Fruit fly (Drosophila melanogaster): ENCODE measurements around the gene LSm-4.

Gene LSm-4

dm6 chr2L:10386824-10387223 lies 18.2 kb downstream of the LSm-4 start:
- no peak for TF ChIP-seq kay (GFP tag; ENCODE audit: borderline replicate concordance)
- no peak for TF ChIP-seq CG14711 (tag; optimal IDR thresholded peaks at IDR 0.05)
- no peak for TF ChIP-seq CG7101 (tag; optimal IDR thresholded peaks at IDR 0.05)
- no peak for TF ChIP-seq Crg-1 (GFP tag; optimal IDR thresholded peaks at IDR 0.05)
- no peak for TF ChIP-seq CG1620 (GFP tag; optimal IDR thresholded peaks at IDR 0.05)
- no peak for TF ChIP-seq bab1 (GFP tag; optimal IDR thresholded peaks at IDR 0.05)
- no peak for TF ChIP-seq Clk (GFP tag; optimal IDR thresholded peaks at IDR 0.05)
- TF ChIP-seq toe (GFP tag; optimal IDR thresholded peaks at IDR 0.05), result no peak
- no peak for TF ChIP-seq cic (GFP tag; optimal IDR thresholded peaks at IDR 0.05)
- TF ChIP-seq cnc (optimal IDR thresholded peaks at IDR 0.05), result no peak
- TF ChIP-seq Mnt (GFP tag; optimal IDR thresholded peaks at IDR 0.05), result no peak

dm6 chr2L:10386208-10386805 lies 18.7 kb downstream of the LSm-4 start, which contains the start of the genes Cdk1 and mRpS7:
TSS of gene Cdk1 (minus strand) at chr2L:10386262.
TSS of gene mRpS7 (plus strand) at chr2L:10386662.
- no peak for TF ChIP-seq ovo (GFP tag; optimal IDR thresholded peaks at IDR 0.05)
- peak; percentile 74 for TF ChIP-seq CG11617 (GFP tag; optimal IDR thresholded peaks at IDR 0.05)
- no peak for TF ChIP-seq cic (GFP tag; optimal IDR thresholded peaks at IDR 0.05)
- TF ChIP-seq CG5204 (GFP tag; optimal IDR thresholded peaks at IDR 0.05), result no peak
- TF ChIP-seq CG1620 (GFP tag; optimal IDR thresholded peaks at IDR 0.05), result peak; percentile 40
- TF ChIP-seq CG7101 (tag; optimal IDR thresholded peaks at IDR 0.05), result peak; percentile 64
- peak; percentile 37 for TF ChIP-seq pad (GFP tag; optimal IDR thresholded peaks at IDR 0.05)
- no peak for TF ChIP-seq Hr96 (GFP tag; optimal IDR thresholded peaks at IDR 0.05)
- TF ChIP-seq CG14711 (tag; optimal IDR thresholded peaks at IDR 0.05), result peak; percentile 59
- peak; percentile 52 for TF ChIP-seq CG33017 (tag; optimal IDR thresholded peaks at IDR 0.05)
- peak; percentile 34 for TF ChIP-seq Mnt (GFP tag; optimal IDR thresholded peaks at IDR 0.05)
- no peak for TF ChIP-seq toe (GFP tag; optimal IDR thresholded peaks at IDR 0.05)
- peak; percentile 82 for TF ChIP-seq kay (GFP tag; ENCODE audit: borderline replicate concordance)
- TF ChIP-seq CG12768 (GFP tag; optimal IDR thresholded peaks at IDR 0.05), result peak; percentile 62
- TF ChIP-seq CG7045 (GFP tag; optimal IDR thresholded peaks at IDR 0.05), result peak; percentile 74
- TF ChIP-seq Crg-1 (GFP tag; optimal IDR thresholded peaks at IDR 0.05), result peak; percentile 21
- TF ChIP-seq bab1 (GFP tag; optimal IDR thresholded peaks at IDR 0.05), result peak; percentile 9
- TF ChIP-seq tj (GFP tag; optimal IDR thresholded peaks at IDR 0.05), result peak; percentile 40
- TF ChIP-seq cnc (optimal IDR thresholded peaks at IDR 0.05), result no peak
- TF ChIP-seq Clk (GFP tag; optimal IDR thresholded peaks at IDR 0.05), result peak; percentile 36

dm6 chr2L:10381890-10382450 lies 23.0 kb downstream of the LSm-4 start, which contains the start of gene CG5096:
TSS of gene CG5096 (plus strand) at chr2L:10382263.
- TF ChIP-seq CG12768 (GFP tag; optimal IDR thresholded peaks at IDR 0.05), result peak; percentile 92
- TF ChIP-seq CG7101 (tag; optimal IDR thresholded peaks at IDR 0.05), result peak; percentile 96
- TF ChIP-seq cic (GFP tag; optimal IDR thresholded peaks at IDR 0.05), result peak; percentile 86
- peak; percentile 92 for TF ChIP-seq CG11617 (GFP tag; optimal IDR thresholded peaks at IDR 0.05)
- peak; percentile 55 for TF ChIP-seq Crg-1 (GFP tag; optimal IDR thresholded peaks at IDR 0.05)
- peak; percentile 82 for TF ChIP-seq CG7045 (GFP tag; optimal IDR thresholded peaks at IDR 0.05)
- TF ChIP-seq CG14711 (tag; optimal IDR thresholded peaks at IDR 0.05), result peak; percentile 90
- TF ChIP-seq CG5204 (GFP tag; optimal IDR thresholded peaks at IDR 0.05), result no peak
- no peak for TF ChIP-seq ovo (GFP tag; optimal IDR thresholded peaks at IDR 0.05)
- TF ChIP-seq Hr96 (GFP tag; optimal IDR thresholded peaks at IDR 0.05), result no peak
- TF ChIP-seq toe (GFP tag; optimal IDR thresholded peaks at IDR 0.05), result no peak
- peak; percentile 46 for TF ChIP-seq tj (GFP tag; optimal IDR thresholded peaks at IDR 0.05)
- TF ChIP-seq Clk (GFP tag; optimal IDR thresholded peaks at IDR 0.05), result peak; percentile 63
- TF ChIP-seq pad (GFP tag; optimal IDR thresholded peaks at IDR 0.05), result peak; percentile 71
- TF ChIP-seq cnc (optimal IDR thresholded peaks at IDR 0.05), result peak in 1 of 2 experiments; percentile 27
- no peak for TF ChIP-seq bab1 (GFP tag; optimal IDR thresholded peaks at IDR 0.05)
- TF ChIP-seq kay (GFP tag; ENCODE audit: borderline replicate concordance), result peak; percentile 97
- peak; percentile 96 for TF ChIP-seq CG33017 (tag; optimal IDR thresholded peaks at IDR 0.05)
- TF ChIP-seq Mnt (GFP tag; optimal IDR thresholded peaks at IDR 0.05), result peak; percentile 56
- TF ChIP-seq CG1620 (GFP tag; optimal IDR thresholded peaks at IDR 0.05), result no peak

- peak; percentile 15 for TF ChIP-seq bab1 (GFP tag; optimal IDR thresholded peaks at IDR 0.05)
- no peak for TF ChIP-seq kay (GFP tag; ENCODE audit: borderline replicate concordance)
- no peak for TF ChIP-seq CG33017 (tag; optimal IDR thresholded peaks at IDR 0.05)
- TF ChIP-seq cic (GFP tag; optimal IDR thresholded peaks at IDR 0.05), result no peak
Measured at dm6 chr2L:10379865-10380264, 25.1 kb downstream of the LSm-4 start, which contains the start of gene gny. TSS of gene gny (plus strand) at chr2L:10380103.

- TF ChIP-seq CG12768 (GFP tag; optimal IDR thresholded peaks at IDR 0.05) (no peak), kay (GFP tag; ENCODE audit: borderline replicate concordance) (no peak), CG1620 (GFP tag; optimal IDR thresholded peaks at IDR 0.05) (no peak), CG7045 (GFP tag; optimal IDR thresholded peaks at IDR 0.05) (no peak), CG11617 (GFP tag; optimal IDR thresholded peaks at IDR 0.05) (no peak), CG14711 (tag; optimal IDR thresholded peaks at IDR 0.05) (no peak), CG7101 (tag; optimal IDR thresholded peaks at IDR 0.05) (no peak), ovo (GFP tag; optimal IDR thresholded peaks at IDR 0.05) (no peak), toe (GFP tag; optimal IDR thresholded peaks at IDR 0.05) (no peak), tj (GFP tag; optimal IDR thresholded peaks at IDR 0.05) (no peak), bab1 (GFP tag; optimal IDR thresholded peaks at IDR 0.05) (no peak), Crg-1 (GFP tag; optimal IDR thresholded peaks at IDR 0.05) (no peak)
Measured at dm6 chr2L:10378631-10379030, 26.4 kb downstream of the LSm-4 start.

dm6 chr2L:10376276-10376675 lies 28.7 kb downstream of the LSm-4 start:
- TF ChIP-seq CG33017 (tag; optimal IDR thresholded peaks at IDR 0.05) (no peak), kay (GFP tag; ENCODE audit: borderline replicate concordance) (no peak), CG7045 (GFP tag; optimal IDR thresholded peaks at IDR 0.05) (no peak), CG5204 (GFP tag; optimal IDR thresholded peaks at IDR 0.05) (no peak), bab1 (GFP tag; optimal IDR thresholded peaks at IDR 0.05) (no peak), Hr96 (GFP tag; optimal IDR thresholded peaks at IDR 0.05) (no peak), tj (GFP tag; optimal IDR thresholded peaks at IDR 0.05) (no peak), cic (GFP tag; optimal IDR thresholded peaks at IDR 0.05) (no peak), CG7101 (tag; optimal IDR thresholded peaks at IDR 0.05) (no peak), pad (GFP tag; optimal IDR thresholded peaks at IDR 0.05) (no peak), CG1620 (GFP tag; optimal IDR thresholded peaks at IDR 0.05) (no peak)

Measured in whole organism, adult.